Worm (Caenorhabditis elegans): ENCODE results near the gene srt-31.

DNA sequence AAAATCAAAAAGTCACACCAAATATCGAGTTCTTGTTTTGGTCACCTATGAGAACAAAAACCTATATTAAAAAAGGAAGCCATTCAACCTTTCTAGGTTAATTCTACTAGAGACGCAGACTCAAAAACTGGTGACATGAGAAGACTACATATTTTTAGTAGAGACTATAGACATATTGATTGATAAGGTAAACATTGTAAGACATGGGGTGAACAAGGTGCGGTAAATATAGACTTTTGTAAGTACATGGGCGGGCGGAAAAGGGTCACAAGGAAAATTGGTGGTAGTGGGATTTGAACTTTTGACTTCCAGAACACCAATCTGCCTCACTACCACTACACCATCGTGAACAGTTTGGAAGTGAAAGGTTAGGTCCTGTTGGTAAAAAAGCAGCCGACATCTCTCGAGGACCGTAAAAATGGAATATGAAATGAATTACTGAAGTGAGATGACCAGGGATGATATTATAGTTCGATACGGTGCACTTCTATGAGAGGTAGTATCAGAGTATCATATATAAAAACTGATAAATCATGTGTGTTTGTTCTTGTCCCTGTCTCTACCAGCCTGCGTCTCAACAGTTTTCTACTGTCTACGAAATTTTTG is 11.7 kb downstream of the srt-31 start, which contains the start of gene nhr-212:
- no peak for TF ChIP-seq med-1 (GFP tag; optimal IDR thresholded peaks at IDR 0.05; ENCODE audit: insufficient read depth)
- TF ChIP-seq klf-2 (GFP tag; conservative IDR thresholded peaks at IDR 0.05): no peak
- TF ChIP-seq tab-1 (GFP tag; IDR thresholded peaks at IDR 0.05): no peak
- no peak for TF ChIP-seq cog-1 (tag; optimal IDR thresholded peaks at IDR 0.05)
